Fruit fly (Drosophila melanogaster): ENCODE data around the gene Frq1.
A peak's percentile ranks its signal among the peaks of the same experiment; 100 is the strongest.

The Frq1 gene

DNA sequence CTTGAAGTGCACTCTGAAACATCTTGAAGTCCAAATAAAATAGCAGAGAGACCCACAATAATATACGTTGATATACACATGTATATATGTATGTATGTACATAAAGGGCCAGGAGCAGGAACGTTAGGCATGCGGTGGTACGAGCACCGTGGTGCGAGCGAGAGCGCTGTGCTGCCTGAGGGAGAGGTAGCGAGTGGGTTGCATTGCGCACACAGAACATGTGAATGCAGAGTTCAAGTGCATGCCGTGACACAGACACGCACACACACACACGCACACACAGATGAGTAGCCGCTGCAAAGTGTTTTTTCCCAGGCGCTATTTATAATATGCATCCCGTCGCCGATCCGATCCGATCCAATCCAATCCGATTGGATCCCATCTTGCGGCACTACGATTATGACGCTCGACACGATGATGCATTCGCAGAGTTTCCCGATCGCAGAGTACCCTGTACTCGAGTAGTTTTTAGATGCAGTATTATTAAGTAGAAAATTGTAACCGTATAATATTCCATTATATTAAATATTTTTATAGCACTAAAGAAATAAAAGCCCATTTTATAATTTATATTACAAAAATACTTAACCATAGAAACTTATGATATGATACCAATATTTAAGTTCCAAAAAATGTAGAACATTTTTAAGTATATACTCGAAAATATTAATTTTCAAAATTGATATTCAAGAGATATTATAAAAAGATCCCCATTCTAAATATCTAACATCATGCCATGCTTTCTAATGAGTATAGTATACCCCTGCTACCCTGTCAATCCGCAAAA lies 53.1 kb downstream of the Frq1 start (continued):
- TF ChIP-seq H2.0 (GFP tag; IDR thresholded peaks at IDR 0.05) = no peak
- TF ChIP-seq CG30403 (GFP tag; optimal IDR thresholded peaks at IDR 0.05) = no peak
- TF ChIP-seq Abd-B (GFP tag; optimal IDR thresholded peaks at IDR 0.05) = no peak
- TF ChIP-seq CG3407 (GFP tag; optimal IDR thresholded peaks at IDR 0.05) = no peak
- peak; percentile 50 for TF ChIP-seq phol (tag; optimal IDR thresholded peaks at IDR 0.05)
- no peak for TF ChIP-seq CG30020 (tag; optimal IDR thresholded peaks at IDR 0.05)
- no peak for TF ChIP-seq CG1529 (GFP tag; optimal IDR thresholded peaks at IDR 0.05)
- TF ChIP-seq Taf1 (GFP tag; IDR thresholded peaks at IDR 0.05) = no peak
- no peak for TF ChIP-seq CG11093 (GFP tag; IDR thresholded peaks at IDR 0.05)
- TF ChIP-seq CG11695 (GFP tag; IDR thresholded peaks at IDR 0.05) = no peak
- peak; percentile 1 for TF ChIP-seq trem (tag; optimal IDR thresholded peaks at IDR 0.05)
- no peak for TF ChIP-seq CG31224 (GFP tag; IDR thresholded peaks at IDR 0.05)
- TF ChIP-seq tgo (GFP tag; IDR thresholded peaks at IDR 0.05) = no peak
- no peak for TF ChIP-seq CG18011 (GFP tag; optimal IDR thresholded peaks at IDR 0.05)
- TF ChIP-seq CG15514 (GFP tag; optimal IDR thresholded peaks at IDR 0.05) = no peak
- no peak for TF ChIP-seq CG6272 (GFP tag; IDR thresholded peaks at IDR 0.05)
- no peak for TF ChIP-seq z (GFP tag; IDR thresholded peaks at IDR 0.05)
- TF ChIP-seq vnd (GFP tag; IDR thresholded peaks at IDR 0.05; ENCODE audit: partially characterized antibody) = no peak
- TF ChIP-seq inv (GFP tag; IDR thresholded peaks at IDR 0.05; ENCODE audit: partially characterized antibody) = no peak
- TF ChIP-seq MTF-1 (GFP tag; optimal IDR thresholded peaks at IDR 0.05; ENCODE audit: borderline replicate concordance) = no peak
- TF ChIP-seq pfk (GFP tag; optimal IDR thresholded peaks at IDR 0.05) = no peak
- no peak for TF ChIP-seq caup (GFP tag; optimal IDR thresholded peaks at IDR 0.05; ENCODE audit: severe bottlenecking)
- TF ChIP-seq Dad (GFP tag; optimal IDR thresholded peaks at IDR 0.05) = no peak
- no peak for TF ChIP-seq CG8765 (GFP tag; IDR thresholded peaks at IDR 0.05)
- TF ChIP-seq zf30C (GFP tag; optimal IDR thresholded peaks at IDR 0.05) = no peak
- TF ChIP-seq CG12659 (GFP tag; optimal IDR thresholded peaks at IDR 0.05) = no peak
- TF ChIP-seq stc (GFP tag; IDR thresholded peaks at IDR 0.05) = no peak
- TF ChIP-seq B-H2 (GFP tag; optimal IDR thresholded peaks at IDR 0.05) = no peak
- no peak for TF ChIP-seq CG6854 (GFP tag; optimal IDR thresholded peaks at IDR 0.05)
- TF ChIP-seq Tbp (GFP tag; optimal IDR thresholded peaks at IDR 0.05) = no peak
- no peak for TF ChIP-seq Lim3 (GFP tag; IDR thresholded peaks at IDR 0.05)
- TF ChIP-seq fru (optimal IDR thresholded peaks at IDR 0.05) = no peak
- no peak for TF ChIP-seq kay (GFP tag; optimal IDR thresholded peaks at IDR 0.05)
- TF ChIP-seq lola (GFP tag; optimal IDR thresholded peaks at IDR 0.05) = peak in 1 of 3 experiments; percentile 79
- no peak for TF ChIP-seq ara (GFP tag; IDR thresholded peaks at IDR 0.05)
- no peak for TF ChIP-seq NFAT (GFP tag; IDR thresholded peaks at IDR 0.05)
- no peak for TF ChIP-seq emc (GFP tag; optimal IDR thresholded peaks at IDR 0.05)
- no peak for TF ChIP-seq CG17186 (GFP tag; optimal IDR thresholded peaks at IDR 0.05)
- no peak for TF ChIP-seq nerfin-2 (GFP tag; IDR thresholded peaks at IDR 0.05; ENCODE audit: partially characterized antibody)
- no peak for TF ChIP-seq nom (GFP tag; optimal IDR thresholded peaks at IDR 0.05)
- no peak for TF ChIP-seq esg (GFP tag; conservative IDR thresholded peaks at IDR 0.05)
- TF ChIP-seq CG2120 (GFP tag; optimal IDR thresholded peaks at IDR 0.05) = no peak
- no peak for TF ChIP-seq mirr (GFP tag; optimal IDR thresholded peaks at IDR 0.05)
- no peak for TF ChIP-seq CG12071 (GFP tag; optimal IDR thresholded peaks at IDR 0.05)
- no peak for TF ChIP-seq CHES-1-like (GFP tag; optimal IDR thresholded peaks at IDR 0.05)
- TF ChIP-seq slbo (GFP tag; IDR thresholded peaks at IDR 0.05) = no peak
- no peak for TF ChIP-seq schlank (tag; optimal IDR thresholded peaks at IDR 0.05)
- TF ChIP-seq tll (GFP tag; optimal IDR thresholded peaks at IDR 0.05) = no peak
- no peak for TF ChIP-seq psq (GFP tag; optimal IDR thresholded peaks at IDR 0.05)
- TF ChIP-seq CG34224 (GFP tag; IDR thresholded peaks at IDR 0.05; ENCODE audit: partially characterized antibody) = no peak

All from whole organism, embryonic.